Worm (Caenorhabditis elegans) whole organism, young adult: ENCODE data around the gene C53D6.4.

Source experiments
- lir-1 ChIP-seq: fragments of 200-800 bp; sonication (Bioruptor generic); conservative IDR thresholded peaks from 2 replicates; pipeline ENCODE4 v1.3.6; 2022; ENCODE audit warnings: missing genetic modification reagents, missing genetic modification characterization, missing compliant biosample characterization
- nfya-1 ChIP-seq: sonication (generic microtip); optimal IDR thresholded peaks from 2 replicates; lab custom pipeline; 2017; ENCODE audit warnings: antibody characterized with exemption, missing compliant biosample characterization, missing genetic modification characterization, borderline replicate concordance; ENCODE audit not compliant: insufficient read depth
- pha-4 ChIP-seq: fragments of 150-350 bp; sonication (generic microtip); optimal IDR thresholded peaks from 2 replicates; lab custom pipeline; 2014; ENCODE audit warnings: missing biosample characterization, missing genetic modification reagents, missing genetic modification characterization

ce11 chrIV:9053403-9053802, 32.7 kb upstream of the C53D6.4 start:
- TF ChIP-seq nfya-1 (tag; lab: Kevin White, UChicago), result no peak
- no peak for TF ChIP-seq lir-1 (GFP tag; lab: Robert Waterston, UW)
- TF ChIP-seq pha-4 (tag; lab: Kevin White, UChicago), result no peak
